Worm (Caenorhabditis elegans): ENCODE measurements around the gene aptf-3.

DNA sequence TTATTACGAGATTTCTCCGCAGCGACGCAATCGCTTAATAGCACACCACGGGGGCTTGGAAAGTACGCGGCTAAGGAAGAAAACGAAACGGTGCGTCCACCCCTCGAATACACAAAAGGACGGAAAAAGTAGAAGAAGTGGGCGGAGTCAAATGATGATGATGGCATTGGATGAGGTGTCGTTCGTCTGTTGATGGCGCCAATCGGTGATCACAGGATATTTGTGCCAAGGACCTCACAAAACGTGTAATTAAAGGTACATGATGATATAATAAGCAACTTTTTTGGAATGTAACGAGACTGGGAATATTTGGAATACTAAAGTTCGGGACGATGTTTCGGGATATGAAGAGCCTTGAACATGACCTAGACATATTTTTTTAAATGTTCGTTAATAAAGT is 40.4 kb downstream of the aptf-3 start, which contains the start of gene cutl-12:
- TF ChIP-seq elt-1 (tag; optimal IDR thresholded peaks at IDR 0.05; ENCODE audit: borderline replicate concordance, insufficient read depth) (no peak), elt-3 (tag; optimal IDR thresholded peaks at IDR 0.05) (no peak), snpc-4 (tag; optimal IDR thresholded peaks at IDR 0.05) (no peak), ceh-39 (tag; optimal IDR thresholded peaks at IDR 0.05) (no peak), ces-1 (GFP tag; optimal IDR thresholded peaks at IDR 0.05) (no peak), unc-62 (GFP tag; optimal IDR thresholded peaks at IDR 0.05) (no peak), zip-8 (tag; optimal IDR thresholded peaks at IDR 0.05) (no peak), ztf-11 (tag; optimal IDR thresholded peaks at IDR 0.05) (no peak), mls-2 (tag; optimal IDR thresholded peaks at IDR 0.05) (no peak), unc-120 (tag; optimal IDR thresholded peaks at IDR 0.05; ENCODE audit: poor library complexity, severe bottlenecking) (no peak), nhr-76 (tag; optimal IDR thresholded peaks at IDR 0.05) (no peak), unc-39 (tag; optimal IDR thresholded peaks at IDR 0.05) (no peak)
